Fruit fly (Drosophila melanogaster) whole organism, embryonic: ENCODE measurements around the gene CG14720.

Experiments
- Antp ChIP-seq: fragments of 200-800 bp; sonication (Bioruptor generic); optimal IDR thresholded peaks from 3 replicates; lab custom pipeline; 2016; ENCODE audit warnings: missing biosample characterization, missing genetic modification characterization
- Bdp1 ChIP-seq: fragments of 200-800 bp; sonication (Bioruptor generic); optimal IDR thresholded peaks from 3 replicates; lab custom pipeline; 2016; ENCODE audit warnings: missing biosample characterization, missing genetic modification characterization
- CG11504 ChIP-seq: fragments of 200-800 bp; sonication (Bioruptor generic); optimal IDR thresholded peaks from 3 replicates; lab custom pipeline; 2019; ENCODE audit warnings: missing biosample characterization, mild to moderate bottlenecking, missing genetic modification characterization, moderate library complexity
- CG13624 ChIP-seq: fragments of 200-800 bp; sonication (Bioruptor generic); optimal IDR thresholded peaks from 2 replicates; lab custom pipeline; 2016; ENCODE audit warnings: missing biosample characterization, missing genetic modification characterization
- CG14710 ChIP-seq: fragments of 200-800 bp; sonication (Bioruptor generic); optimal IDR thresholded peaks from 3 replicates; lab custom pipeline; 2019; ENCODE audit warnings: missing biosample characterization, mild to moderate bottlenecking, missing genetic modification characterization, moderate library complexity
- CG15269 ChIP-seq: fragments of 200-800 bp; sonication (Bioruptor generic); optimal IDR thresholded peaks from 2 replicates; lab custom pipeline; 2018; ENCODE audit warnings: missing biosample characterization, mild to moderate bottlenecking, missing genetic modification characterization, moderate library complexity
- CG16815 ChIP-seq: fragments of 200-800 bp; sonication (Bioruptor generic); optimal IDR thresholded peaks from 3 replicates; lab custom pipeline; 2017; ENCODE audit warnings: missing biosample characterization, mild to moderate bottlenecking, missing genetic modification characterization
- CG17802 ChIP-seq: fragments of 200-800 bp; sonication (Bioruptor generic); optimal IDR thresholded peaks from 2 replicates; lab custom pipeline; 2018; ENCODE audit warnings: missing biosample characterization, mild to moderate bottlenecking, missing genetic modification characterization, moderate library complexity
- CG18011 ChIP-seq: fragments of 200-800 bp; sonication (Bioruptor generic); optimal IDR thresholded peaks from 2 replicates; lab custom pipeline; 2017; ENCODE audit warnings: missing biosample characterization, missing genetic modification characterization, mild to moderate bottlenecking, moderate library complexity, missing genotype
- CG2712 ChIP-seq: fragments of 200-800 bp; optimal IDR thresholded peaks from 3 replicates; lab custom pipeline; 2019; ENCODE audit warnings: missing biosample characterization, mild to moderate bottlenecking, missing genetic modification characterization, moderate library complexity
- CG4328 ChIP-seq: fragments of 200-800 bp; sonication (Bioruptor generic); optimal IDR thresholded peaks from 3 replicates; lab custom pipeline; 2017; ENCODE audit warnings: missing biosample characterization, missing genetic modification reagents, missing genetic modification characterization
- CG4854 ChIP-seq: fragments of 200-800 bp; sonication (Bioruptor generic); optimal IDR thresholded peaks from 2 replicates; lab custom pipeline; 2016; ENCODE audit warnings: missing biosample characterization, missing genetic modification characterization, inconsistent platforms
- CG6272 ChIP-seq: fragments of 200-800 bp; sonication (Bioruptor generic); IDR thresholded peaks from 2 replicates; pipeline ENCODE4 v1.3.6; 2022; ENCODE audit warnings: missing biosample characterization, missing genetic modification characterization
- CG6654 ChIP-seq: fragments of 200-800 bp; sonication (Bioruptor generic); optimal IDR thresholded peaks from 2 replicates; lab custom pipeline; 2017; ENCODE audit warnings: missing biosample characterization, mild to moderate bottlenecking, missing genetic modification characterization
- CG6765 ChIP-seq: fragments of 200-800 bp; sonication (Bioruptor generic); optimal IDR thresholded peaks from 3 replicates; lab custom pipeline; 2017; ENCODE audit warnings: missing biosample characterization, mild to moderate bottlenecking, missing genetic modification characterization
- CG7271 ChIP-seq: fragments of 200-800 bp; sonication (Bioruptor generic); optimal IDR thresholded peaks from 2 replicates; lab custom pipeline; 2018; ENCODE audit warnings: missing biosample characterization, mild to moderate bottlenecking, missing genetic modification characterization, moderate library complexity
- CG7928 ChIP-seq: fragments of 200-800 bp; sonication (Bioruptor generic); optimal IDR thresholded peaks from 2 replicates; lab custom pipeline; 2017; ENCODE audit warnings: missing biosample characterization, mild to moderate bottlenecking, missing genetic modification characterization
- CG8388 ChIP-seq: fragments of 200-800 bp; sonication (Bioruptor generic); optimal IDR thresholded peaks from 2 replicates; lab custom pipeline; 2019; ENCODE audit warnings: missing biosample characterization, mild to moderate bottlenecking, missing genetic modification characterization, moderate library complexity
- CG8944 ChIP-seq: fragments of 200-800 bp; sonication (Bioruptor generic); optimal IDR thresholded peaks from 3 replicates; lab custom pipeline; 2016; ENCODE audit warnings: missing biosample characterization, missing genetic modification characterization
- CG9609 ChIP-seq: fragments of 200-800 bp; sonication (Bioruptor generic); optimal IDR thresholded peaks from 3 replicates; lab custom pipeline; 2016; ENCODE audit warnings: missing biosample characterization, missing genetic modification characterization
- Camta ChIP-seq: fragments of 200-800 bp; sonication (Bioruptor generic); optimal IDR thresholded peaks from 2 replicates; lab custom pipeline; 2016; ENCODE audit warnings: missing biosample characterization, missing genetic modification characterization
- CoRest ChIP-seq: fragments of 200-800 bp; sonication (Bioruptor generic); optimal IDR thresholded peaks from 3 replicates; lab custom pipeline; 2018; ENCODE audit warnings: missing biosample characterization, mild to moderate bottlenecking, missing genetic modification characterization, moderate library complexity
- Deaf1 ChIP-seq: fragments of 200-800 bp; optimal IDR thresholded peaks from 3 replicates; lab custom pipeline; 2019; ENCODE audit warnings: missing biosample characterization, mild to moderate bottlenecking, missing genetic modification characterization, moderate library complexity
- Dek ChIP-seq: fragments of 200-800 bp; sonication (Bioruptor generic); optimal IDR thresholded peaks from 3 replicates; lab custom pipeline; 2019; ENCODE audit warnings: missing biosample characterization, mild to moderate bottlenecking, missing genetic modification characterization, moderate library complexity
- Dll ChIP-seq: fragments of 200-800 bp; sonication (Bioruptor generic); IDR thresholded peaks from 4 replicates; pipeline ENCODE4 v1.3.6; 2022; ENCODE audit warnings: missing biosample characterization, missing genetic modification characterization; ENCODE audit not compliant: partially characterized antibody
- Fer1 ChIP-seq: fragments of 200-800 bp; sonication (Bioruptor generic); optimal IDR thresholded peaks from 2 replicates; lab custom pipeline; 2017; ENCODE audit warnings: missing biosample characterization, mild to moderate bottlenecking, missing genetic modification characterization
- HLHmδ ChIP-seq: fragments of 200-800 bp; sonication (Bioruptor generic); optimal IDR thresholded peaks from 2 replicates; lab custom pipeline; 2018; ENCODE audit warnings: missing biosample characterization, mild to moderate bottlenecking, missing genetic modification characterization, moderate library complexity
- HmgZ ChIP-seq: fragments of 200-800 bp; sonication (Bioruptor generic); optimal IDR thresholded peaks from 2 replicates; lab custom pipeline; 2018; ENCODE audit warnings: missing biosample characterization, mild to moderate bottlenecking, missing genetic modification characterization
- Nf-YC ChIP-seq: fragments of 200-800 bp; optimal IDR thresholded peaks from 3 replicates; lab custom pipeline; 2019; ENCODE audit warnings: missing biosample characterization, mild to moderate bottlenecking, missing genetic modification characterization, moderate library complexity
- Oaz ChIP-seq: fragments of 200-800 bp; sonication (Bioruptor generic); IDR thresholded peaks from 2 replicates; pipeline ENCODE4 v1.3.6; 2022; ENCODE audit warnings: missing biosample characterization, missing genetic modification characterization
- Side ChIP-seq: fragments of 200-800 bp; sonication (Bioruptor generic); optimal IDR thresholded peaks from 2 replicates; lab custom pipeline; 2016; ENCODE audit warnings: missing biosample characterization, missing genetic modification characterization
- Sry-β ChIP-seq: fragments of 200-800 bp; sonication (Bioruptor generic); optimal IDR thresholded peaks from 2 replicates; lab custom pipeline; 2018; ENCODE audit warnings: missing biosample characterization, mild to moderate bottlenecking, missing genetic modification characterization, moderate library complexity
- Stat92E ChIP-seq, 3 experiments: fragments of >200 bp in 2 of 3; fragments of 200-800 bp in 1 of 3; sonication (Bioruptor generic) in 1 of 3; optimal IDR thresholded peaks; 2 replicates each; lab custom pipeline; 2017 to 2019; ENCODE audit warnings: missing biosample characterization in 3 of 3, missing genetic modification characterization in 3 of 3, mild to moderate bottlenecking in 1 of 3, moderate library complexity in 1 of 3
- Taf1 ChIP-seq: fragments of 200-800 bp; sonication (Bioruptor generic); IDR thresholded peaks from 2 replicates; pipeline ENCODE4 v1.3.6; 2022; ENCODE audit warnings: missing biosample characterization, missing genetic modification characterization
- al ChIP-seq: fragments of 200-800 bp; sonication (Bioruptor generic); IDR thresholded peaks from 2 replicates; pipeline ENCODE4 v1.3.6; 2022; ENCODE audit warnings: missing biosample characterization, missing genetic modification characterization
- ap ChIP-seq: fragments of 200-800 bp; sonication (Bioruptor generic); IDR thresholded peaks from 2 replicates; pipeline ENCODE4 v1.3.6; 2022; ENCODE audit warnings: missing biosample characterization, missing genetic modification characterization
- btn ChIP-seq: fragments of 200-800 bp; sonication (Bioruptor generic); optimal IDR thresholded peaks from 2 replicates; lab custom pipeline; 2016; ENCODE audit warnings: missing biosample characterization, missing genetic modification characterization
- crp ChIP-seq, 2 experiments: fragments of 200-800 bp; sonication (Bioruptor generic); optimal IDR thresholded peaks; 2 replicates in 1 of 2; 3 replicates in 1 of 2; lab custom pipeline; 2017; ENCODE audit warnings: missing biosample characterization in 2 of 2, missing genetic modification characterization in 2 of 2, mild to moderate bottlenecking in 1 of 2, moderate library complexity in 1 of 2
- fd3F ChIP-seq: fragments of 200-800 bp; sonication (Bioruptor generic); optimal IDR thresholded peaks from 2 replicates; lab custom pipeline; 2018; ENCODE audit warnings: missing biosample characterization, mild to moderate bottlenecking, missing genetic modification characterization, moderate library complexity
- gce ChIP-seq: fragments of 200-800 bp; sonication (Bioruptor generic); IDR thresholded peaks from 3 replicates; pipeline ENCODE4 v1.3.6; 2022; ENCODE audit warnings: missing biosample characterization, missing genetic modification characterization
- org-1 ChIP-seq: fragments of 200-800 bp; sonication (Bioruptor generic); optimal IDR thresholded peaks from 2 replicates; lab custom pipeline; 2017; ENCODE audit warnings: missing biosample characterization, missing genetic modification characterization
- otp ChIP-seq: fragments of 200-800 bp; sonication (Bioruptor generic); IDR thresholded peaks from 3 replicates; pipeline ENCODE4, ENCODE4 v1.3.6; 2022; ENCODE audit warnings: missing biosample characterization, missing genetic modification characterization
- pros ChIP-seq: fragments of 200-800 bp; sonication (Bioruptor generic); optimal IDR thresholded peaks from 3 replicates; lab custom pipeline; 2019; ENCODE audit warnings: missing biosample characterization, mild to moderate bottlenecking, missing genetic modification characterization, moderate library complexity
- scrt ChIP-seq: fragments of 200-800 bp; sonication (Bioruptor generic); optimal IDR thresholded peaks from 2 replicates; lab custom pipeline; 2018; ENCODE audit warnings: missing biosample characterization, mild to moderate bottlenecking, missing genetic modification characterization, moderate library complexity
- sim ChIP-seq: fragments of 200-800 bp; sonication (Bioruptor generic); IDR thresholded peaks from 2 replicates; pipeline ENCODE4 v1.3.6; 2022; ENCODE audit warnings: missing biosample characterization, missing genetic modification characterization
- slou ChIP-seq: fragments of 200-800 bp; sonication (Bioruptor generic); optimal IDR thresholded peaks from 3 replicates; lab custom pipeline; 2016; ENCODE audit warnings: missing biosample characterization, missing genetic modification characterization
- sna ChIP-seq: fragments of 200-800 bp; sonication (Bioruptor generic); IDR thresholded peaks from 2 replicates; pipeline ENCODE4 v1.3.6; 2022; ENCODE audit warnings: missing biosample characterization, missing genetic modification characterization; ENCODE audit not compliant: partially characterized antibody
- stwl ChIP-seq: fragments of 200-800 bp; sonication (Bioruptor generic); optimal IDR thresholded peaks from 3 replicates; lab custom pipeline; 2018; ENCODE audit warnings: missing biosample characterization, mild to moderate bottlenecking, missing genetic modification characterization, moderate library complexity

Gene CG14720

DNA sequence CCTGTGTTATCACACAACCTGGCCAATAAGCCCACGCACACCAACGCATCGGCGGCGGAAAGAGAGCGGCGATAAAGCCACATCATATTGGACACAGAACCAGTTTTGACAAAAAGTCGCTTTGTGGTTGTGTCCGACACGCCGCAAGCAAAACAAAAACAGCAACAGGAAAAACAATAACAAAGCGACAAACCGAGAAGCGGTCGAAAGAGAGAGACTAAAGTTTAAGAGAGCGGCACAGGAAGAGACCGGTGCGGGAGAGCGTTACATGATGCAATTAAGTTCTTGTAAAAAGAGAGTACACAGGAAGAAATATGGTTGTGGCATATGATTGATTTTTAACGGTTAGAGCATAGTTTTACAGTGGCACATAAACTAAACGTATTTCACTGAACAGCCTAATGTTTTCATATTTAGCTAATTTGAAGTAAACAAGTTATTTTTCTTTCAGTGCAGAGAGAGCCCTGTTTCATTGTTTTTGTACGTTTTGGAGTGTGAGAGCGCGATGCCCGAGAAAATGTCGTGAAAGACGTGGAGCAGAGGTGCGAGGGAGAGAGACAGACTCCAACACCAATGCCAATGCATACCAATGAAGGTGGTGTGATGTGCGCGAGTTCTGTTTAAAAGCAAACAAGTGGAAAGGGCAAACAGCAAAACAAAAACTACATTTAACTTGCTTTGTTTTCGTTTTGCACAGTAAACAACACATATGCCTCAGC lies 49.4 kb downstream of the CG14720 start (continued):
- TF ChIP-seq otp: no peak
- TF ChIP-seq Sry-β (GFP tag; lab: Kevin White, UChicago): peak; percentile 81
- peak; percentile 100 for TF ChIP-seq CG4328
- TF ChIP-seq CG11504 (tag; lab: Kevin White, UChicago): peak; percentile 99
- TF ChIP-seq CG14710 (tag; lab: Kevin White, UChicago): peak; percentile 99
- TF ChIP-seq pros: peak; percentile 96
- peak; percentile 100 for TF ChIP-seq Fer1 (GFP tag; lab: Kevin White, UChicago)
- no peak for TF ChIP-seq Taf1 (GFP tag; lab: Robert Waterston, UW)
- TF ChIP-seq Camta (GFP tag; lab: Kevin White, UChicago): peak; percentile 100
- TF ChIP-seq CG2712: peak; percentile 100
- TF ChIP-seq CoRest (tag; lab: Kevin White, UChicago): peak; percentile 100
- peak; percentile 100 for TF ChIP-seq btn
- TF ChIP-seq stwl (tag; lab: Kevin White, UChicago): peak; percentile 91
- TF ChIP-seq org-1 (GFP tag; lab: Kevin White, UChicago): peak; percentile 100
- no peak for TF ChIP-seq Oaz (GFP tag; lab: Robert Waterston, UW)
- peak; percentile 94 for TF ChIP-seq CG18011
- peak; percentile 100 for TF ChIP-seq CG6765 (GFP tag; lab: Kevin White, UChicago)
- no peak for TF ChIP-seq sim (GFP tag; lab: Robert Waterston, UW)
- TF ChIP-seq HmgZ (tag; lab: Kevin White, UChicago): peak; percentile 100
- no peak for TF ChIP-seq al (GFP tag; lab: Robert Waterston, UW)
- peak; percentile 100 for TF ChIP-seq CG9609 (GFP tag; lab: Kevin White, UChicago)
- no peak for TF ChIP-seq gce (GFP tag; lab: Robert Waterston, UW)
- TF ChIP-seq CG8388: peak; percentile 100
- TF ChIP-seq CG7928: peak; percentile 87
- peak; percentile 93 for TF ChIP-seq Deaf1 (tag; lab: Kevin White, UChicago)
- TF ChIP-seq CG17802 (tag; lab: Kevin White, UChicago): peak; percentile 95
- no peak for TF ChIP-seq Dll
- TF ChIP-seq scrt (GFP tag; lab: Kevin White, UChicago): peak; percentile 99
- peak; percentile 96 for TF ChIP-seq CG6654 (GFP tag; lab: Kevin White, UChicago)
- peak; percentile 100 for TF ChIP-seq CG15269
- TF ChIP-seq CG8944 (GFP tag; lab: Kevin White, UChicago): peak; percentile 100
- TF ChIP-seq CG16815 (GFP tag; lab: Kevin White, UChicago): peak; percentile 100
- peak in 1 of 3 experiments; percentile 100 for TF ChIP-seq Stat92E (GFP tag; optimal IDR thresholded peaks at IDR 0.05; lab: Kevin White, UChicago)
- peak; percentile 99 for TF ChIP-seq slou
- TF ChIP-seq CG4854 (GFP tag; lab: Kevin White, UChicago): peak; percentile 100
- peak; percentile 99 for TF ChIP-seq CG7271 (tag; lab: Kevin White, UChicago)
- TF ChIP-seq Nf-YC (tag; lab: Kevin White, UChicago): peak; percentile 95
- no peak for TF ChIP-seq ap (GFP tag; lab: Robert Waterston, UW)
- peak; percentile 45 to 81 for TF ChIP-seq crp (GFP tag; optimal IDR thresholded peaks at IDR 0.05; lab: Kevin White, UChicago)
- TF ChIP-seq CG13624: peak; percentile 100
- TF ChIP-seq Bdp1 (GFP tag; lab: Kevin White, UChicago): peak; percentile 97
- TF ChIP-seq fd3F (GFP tag; lab: Kevin White, UChicago): peak; percentile 100
- TF ChIP-seq Antp: peak; percentile 100
- peak; percentile 87 for TF ChIP-seq HLHmδ (GFP tag; lab: Kevin White, UChicago)
- TF ChIP-seq sna (GFP tag; lab: Robert Waterston, UW): no peak
- peak; percentile 100 for TF ChIP-seq Side (GFP tag; lab: Kevin White, UChicago)
- peak; percentile 100 for TF ChIP-seq Dek (tag; lab: Kevin White, UChicago)
- TF ChIP-seq CG6272 (GFP tag; lab: Robert Waterston, UW): peak; percentile 99
